Worm (Caenorhabditis elegans): ENCODE measurements around the gene F44F4.3.
"Not testable (repeated sequence)": the region's sequence is repeated elsewhere in the genome, so short reads cannot be mapped to it uniquely, and the experiment has no call there.

F44F4.3 gene

DNA sequence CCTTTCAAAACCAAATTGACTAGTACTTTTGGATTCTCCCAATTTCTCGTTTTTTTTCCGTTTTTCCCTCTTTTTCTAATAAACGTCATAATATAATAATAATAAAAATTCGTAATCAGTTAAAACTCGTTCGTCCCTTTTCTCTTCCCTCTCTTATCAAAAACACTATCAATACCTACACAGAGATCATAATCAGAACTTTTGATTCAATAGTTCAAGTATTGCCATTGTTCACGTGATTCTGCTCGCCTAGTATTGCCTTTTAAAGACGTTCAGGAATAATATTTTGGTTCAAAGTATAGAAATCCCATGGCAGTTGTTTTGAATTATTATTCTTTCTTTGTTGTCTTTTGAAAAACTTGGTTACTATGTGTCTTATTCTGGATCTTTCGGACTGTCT lies 39.0 kb upstream of the F44F4.3 start (continued):
- TF ChIP-seq vab-7 (GFP tag; IDR thresholded peaks at IDR 0.05): no peak
- no peak for TF ChIP-seq fos-1 (tag; optimal IDR thresholded peaks at IDR 0.05)
- no peak for TF ChIP-seq duxl-1 (tag; optimal IDR thresholded peaks at IDR 0.05; ENCODE audit: poor library complexity)
- TF ChIP-seq nhr-11 (tag; optimal IDR thresholded peaks at IDR 0.05): no peak
- peak; percentile 28 for TF ChIP-seq nhr-10 (tag; optimal IDR thresholded peaks at IDR 0.05)
- TF ChIP-seq lin-1 (GFP tag; IDR thresholded peaks at IDR 0.05): peak; percentile 13; the same call in 1 of the 2 replicates
- TF ChIP-seq php-3 (GFP tag; IDR thresholded peaks at IDR 0.05): peak; percentile 91
- peak in 1 of 2 experiments; percentile 32 for TF ChIP-seq lsy-2 (tag; optimal IDR thresholded peaks at IDR 0.05)
- TF ChIP-seq mdt-29 (GFP tag; IDR thresholded peaks at IDR 0.05): no peak
- no peak for TF ChIP-seq set-16 (GFP tag; IDR thresholded peaks at IDR 0.05)
- no peak for TF ChIP-seq lin-15B (tag; optimal IDR thresholded peaks at IDR 0.05)
- TF ChIP-seq tag-97 (GFP tag; IDR thresholded peaks at IDR 0.05): no peak
- TF ChIP-seq aha-1 (tag): peak; percentile 83
- TF ChIP-seq madf-5 (GFP tag; IDR thresholded peaks at IDR 0.05): no peak
- no peak for TF ChIP-seq F37D6.2 (tag; optimal IDR thresholded peaks at IDR 0.05)
- TF ChIP-seq spr-1 (tag; optimal IDR thresholded peaks at IDR 0.05): no peak
- TF ChIP-seq ceh-32 (tag; optimal IDR thresholded peaks at IDR 0.05; ENCODE audit: poor library complexity): no peak
- TF ChIP-seq egl-43 (GFP tag; IDR thresholded peaks at IDR 0.05): no peak
- TF ChIP-seq nhr-6 (tag; optimal IDR thresholded peaks at IDR 0.05): no peak
- no peak for TF ChIP-seq ceh-28 (tag; optimal IDR thresholded peaks at IDR 0.05)
- peak; percentile 63 for TF ChIP-seq mep-1 (tag; optimal IDR thresholded peaks at IDR 0.05)
- TF ChIP-seq R02D3.7 (tag; optimal IDR thresholded peaks at IDR 0.05): no peak
- TF ChIP-seq nhr-76 (tag; optimal IDR thresholded peaks at IDR 0.05): no peak
- TF ChIP-seq D1046.2 (GFP tag; IDR thresholded peaks at IDR 0.05): no peak
- no peak for TF ChIP-seq F26F4.8 (GFP tag; conservative IDR thresholded peaks at IDR 0.05)
- no peak for TF ChIP-seq dmd-8 (GFP tag; IDR thresholded peaks at IDR 0.05)
- no peak for TF ChIP-seq pha-4 (GFP tag; IDR thresholded peaks at IDR 0.05)
- TF ChIP-seq pha-4 (tag; optimal IDR thresholded peaks at IDR 0.05): no peak
- no peak for TF ChIP-seq daf-16 (GFP tag; optimal IDR thresholded peaks at IDR 0.05)
- peak; percentile 98 for TF ChIP-seq daf-16 (tag; optimal IDR thresholded peaks at IDR 0.05)
- no peak for TF ChIP-seq nhr-25 (tag; optimal IDR thresholded peaks at IDR 0.05; ENCODE audit: borderline replicate concordance, insufficient read depth)
- TF ChIP-seq dmd-6 (GFP tag; IDR thresholded peaks at IDR 0.05): peak; percentile 89

DNA sequence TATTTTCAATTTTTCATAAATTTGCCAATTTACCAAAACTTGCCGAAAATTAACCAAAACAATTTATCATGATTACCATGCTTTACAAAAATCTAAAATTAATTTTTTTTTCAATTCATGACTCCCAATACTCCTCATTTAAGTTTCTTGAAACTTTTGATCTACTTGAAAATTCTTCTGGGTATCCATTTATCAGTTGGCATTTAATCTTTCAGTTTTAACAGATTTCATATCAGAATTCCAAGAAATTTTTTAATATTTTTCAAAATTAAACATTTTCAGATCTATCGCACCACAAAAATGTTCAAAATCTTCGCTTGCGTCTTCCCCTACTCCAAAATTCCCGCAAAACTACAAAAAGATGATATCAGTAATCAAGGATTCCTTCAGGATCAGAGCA lies 38.2 kb upstream of the F44F4.3 start, which contains the start of gene Y19D2B.2:
Gene Y19D2B.2, plus strand, starts transcription at position 301 of the 400 bp plus-strand sequence.
- peak; percentile 13 for TF ChIP-seq aha-1 (tag)
- no peak for TF ChIP-seq ztf-11 (tag; optimal IDR thresholded peaks at IDR 0.05)
- TF ChIP-seq sdz-12 (GFP tag; optimal IDR thresholded peaks at IDR 0.05): no peak

DNA sequence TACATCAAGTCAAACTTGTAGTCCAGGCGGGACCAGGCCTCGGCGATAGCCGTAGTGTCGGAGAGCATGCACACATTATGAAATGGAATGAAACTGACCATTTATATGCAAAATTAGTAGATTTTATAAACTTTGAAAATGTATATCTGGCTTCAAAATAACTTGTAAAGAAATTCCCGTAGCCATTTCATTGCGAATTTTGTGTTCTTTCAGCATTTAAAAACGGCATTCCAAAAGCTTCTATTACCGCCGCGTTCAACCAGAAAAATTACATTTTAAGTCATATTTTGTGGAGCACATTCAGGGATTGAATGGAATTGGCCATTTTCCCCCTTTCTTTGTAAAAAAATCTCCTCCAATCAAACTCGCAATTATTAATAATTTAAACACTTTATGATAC lies 37.2 kb upstream of the F44F4.3 start, which contains the start of gene Y19D2B.1:
Gene Y19D2B.1, minus strand, starts transcription at position 101 of the 400 bp plus-strand sequence.
- TF ChIP-seq F44E2.7 (GFP tag; IDR thresholded peaks at IDR 0.05); mes-2 (tag; optimal IDR thresholded peaks at IDR 0.05; ENCODE audit: poor library complexity, severe bottlenecking); zfp-3 (GFP tag; conservative IDR thresholded peaks at IDR 0.05): not testable (repeated sequence)

DNA sequence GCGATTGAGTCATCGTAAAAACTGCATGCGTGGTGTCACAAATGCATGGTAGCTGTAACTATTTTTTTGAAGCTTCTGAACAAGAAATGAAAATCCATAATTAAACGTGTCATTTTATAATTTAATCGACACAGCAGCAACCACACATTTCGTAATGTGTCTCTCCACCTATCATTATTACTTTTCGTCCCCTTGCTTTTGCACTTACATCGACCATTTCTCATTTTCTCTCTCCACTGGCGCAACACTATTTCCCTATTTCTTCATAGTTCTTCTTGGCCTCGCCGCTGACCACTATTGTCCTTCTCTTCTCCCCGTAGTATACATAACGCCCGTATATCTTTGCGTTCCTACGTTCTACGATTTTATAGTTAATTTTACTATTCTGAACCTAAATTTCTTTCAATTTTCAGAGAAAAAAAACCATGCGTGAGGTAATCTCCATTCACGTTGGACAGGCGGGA lies 32.6 kb upstream of the F44F4.3 start, which contains the start of gene tba-4:
Gene tba-4, plus strand, starts transcription at position 414 of the 464 bp plus-strand sequence.
- TF ChIP-seq arid-1 (GFP tag; conservative IDR thresholded peaks at IDR 0.05) (no peak), F37D6.2 (tag; optimal IDR thresholded peaks at IDR 0.05) (no peak), snpc-1.2 (GFP tag; IDR thresholded peaks at IDR 0.05) (no peak), sdz-12 (GFP tag; optimal IDR thresholded peaks at IDR 0.05) (no peak), pqm-1 (tag; optimal IDR thresholded peaks at IDR 0.05) (peak; percentile 79), F49E8.2 (tag; optimal IDR thresholded peaks at IDR 0.05; ENCODE audit: borderline replicate concordance) (no peak), nhr-237 (tag; optimal IDR thresholded peaks at IDR 0.05) (no peak), hlh-11 (tag; optimal IDR thresholded peaks at IDR 0.05) (peak; percentile 30), ZK546.5 (tag; optimal IDR thresholded peaks at IDR 0.05) (no peak), nhr-6 (tag; optimal IDR thresholded peaks at IDR 0.05) (peak; percentile 3), daf-16 (GFP tag; optimal IDR thresholded peaks at IDR 0.05) (no peak), daf-16 (tag; optimal IDR thresholded peaks at IDR 0.05) (peak; percentile 55), daf-8 (GFP tag; IDR thresholded peaks at IDR 0.05) (no peak), lin-13 (GFP tag; optimal IDR thresholded peaks at IDR 0.05) (no peak), ceh-62 (tag; optimal IDR thresholded peaks at IDR 0.05) (no peak), madf-9 (GFP tag; conservative IDR thresholded peaks at IDR 0.05) (no peak)
